Worm (Caenorhabditis elegans) whole organism, L3 larva: ENCODE data around the gene pus-1.

Experiments used
- R02D3.7 ChIP-seq: fragments of 150-350 bp; optimal IDR thresholded peaks from 2 replicates; lab custom pipeline; 2014; ENCODE audit warnings: missing biosample characterization, missing genetic modification characterization
- aly-2 ChIP-seq: fragments of 150-350 bp; optimal IDR thresholded peaks from 2 replicates; lab custom pipeline; 2014; ENCODE audit warnings: missing biosample characterization, missing genetic modification characterization
- ama-1 ChIP-seq: fragments of 150-350 bp; optimal IDR thresholded peaks from 2 replicates; lab custom pipeline; 2018
- ceh-16 ChIP-seq: sonication (generic microtip); optimal IDR thresholded peaks from 2 replicates; lab custom pipeline; 2017; ENCODE audit warnings: missing biosample characterization, missing genetic modification characterization
- ceh-28 ChIP-seq: fragments of 150-350 bp; optimal IDR thresholded peaks from 2 replicates; lab custom pipeline; 2014; ENCODE audit warnings: missing biosample characterization, missing genetic modification reagents, missing genetic modification characterization
- ceh-82 ChIP-seq: fragments of 150-350 bp; optimal IDR thresholded peaks from 2 replicates; lab custom pipeline; 2014; ENCODE audit warnings: missing biosample characterization, missing genetic modification characterization
- ceh-9 ChIP-seq: sonication (generic microtip); optimal IDR thresholded peaks from 2 replicates; lab custom pipeline; 2018; ENCODE audit warnings: missing biosample characterization, missing genetic modification characterization
- daf-12 ChIP-seq: fragments of 150-350 bp; optimal IDR thresholded peaks from 2 replicates; lab custom pipeline; 2014; ENCODE audit warnings: missing biosample characterization, missing genetic modification reagents, missing genetic modification characterization
- egl-5 ChIP-seq: fragments of 150-350 bp; optimal IDR thresholded peaks from 2 replicates; lab custom pipeline; 2017; ENCODE audit warnings: missing biosample characterization, missing genetic modification reagents, missing genetic modification characterization, inconsistent platforms
- elt-1 ChIP-seq: fragments of 150-350 bp; optimal IDR thresholded peaks from 2 replicates; lab custom pipeline; 2014; ENCODE audit warnings: missing biosample characterization, missing genetic modification characterization
- elt-3 ChIP-seq, 3 experiments: fragments of 150-350 bp in 1 of 3; sonication (generic microtip) in 2 of 3; optimal IDR thresholded peaks; 2 replicates in 2 of 3; 4 replicates in 1 of 3; lab custom pipeline; 2014 to 2017; ENCODE audit warnings: missing biosample characterization in 3 of 3, missing genetic modification characterization in 3 of 3
- eor-1 ChIP-seq, 2 experiments: fragments of 150-350 bp; optimal IDR thresholded peaks; 2 replicates each; lab custom pipeline; 2014 to 2018; ENCODE audit warnings: missing biosample characterization in 2 of 2, missing genetic modification characterization in 2 of 2
- fkh-2 ChIP-seq: fragments of 150-350 bp; optimal IDR thresholded peaks from 2 replicates; lab custom pipeline; 2014; ENCODE audit warnings: missing biosample characterization, missing genetic modification reagents, missing genetic modification characterization
- fos-1 ChIP-seq: fragments of 150-350 bp; optimal IDR thresholded peaks from 2 replicates; lab custom pipeline; 2014; ENCODE audit warnings: missing biosample characterization, missing genetic modification characterization
- hmg-11 ChIP-seq: sonication (generic microtip); optimal IDR thresholded peaks from 2 replicates; lab custom pipeline; 2016; ENCODE audit warnings: missing genetic modification characterization, missing compliant biosample characterization
- jun-1 ChIP-seq: fragments of 150-350 bp; optimal IDR thresholded peaks from 2 replicates; lab custom pipeline; 2014; ENCODE audit warnings: missing biosample characterization, missing genetic modification reagents, missing genetic modification characterization
- lin-15B ChIP-seq: fragments of 150-350 bp; optimal IDR thresholded peaks from 2 replicates; lab custom pipeline; 2014; ENCODE audit warnings: missing biosample characterization, missing genetic modification characterization
- lin-39 ChIP-seq: fragments of 150-350 bp; optimal IDR thresholded peaks from 2 replicates; lab custom pipeline; 2018; ENCODE audit warnings: missing biosample characterization, missing genetic modification reagents, missing genetic modification characterization
- mdl-1 ChIP-seq: fragments of 150-350 bp; optimal IDR thresholded peaks from 2 replicates; lab custom pipeline; 2014; ENCODE audit warnings: missing biosample characterization, missing genetic modification characterization
- mml-1 ChIP-seq: fragments of 150-350 bp; sonication (generic microtip); optimal IDR thresholded peaks from 3 replicates; lab custom pipeline; 2014; ENCODE audit warnings: missing biosample characterization, missing genetic modification characterization
- nhr-12 ChIP-seq: fragments of 150-350 bp; optimal IDR thresholded peaks from 2 replicates; lab custom pipeline; 2014; ENCODE audit warnings: missing biosample characterization, missing genetic modification characterization
- nhr-23 ChIP-seq: fragments of 150-350 bp; optimal IDR thresholded peaks from 2 replicates; lab custom pipeline; 2014; ENCODE audit warnings: missing biosample characterization, missing genetic modification reagents, missing genetic modification characterization
- nhr-25 ChIP-seq: sonication (generic microtip); optimal IDR thresholded peaks from 2 replicates; lab custom pipeline; 2017; ENCODE audit warnings: missing biosample characterization, missing genetic modification characterization
- nhr-28 ChIP-seq: fragments of 150-350 bp; optimal IDR thresholded peaks from 2 replicates; lab custom pipeline; 2014; ENCODE audit warnings: missing biosample characterization, missing genetic modification characterization
- nhr-43 ChIP-seq: sonication (generic microtip); optimal IDR thresholded peaks from 2 replicates; lab custom pipeline; 2016; ENCODE audit warnings: mild to moderate bottlenecking, missing genetic modification characterization, missing compliant biosample characterization; ENCODE audit not compliant: poor library complexity, severe bottlenecking
- nhr-67 ChIP-seq: fragments of 150-350 bp; optimal IDR thresholded peaks from 2 replicates; lab custom pipeline; 2014; ENCODE audit warnings: missing biosample characterization, missing genetic modification characterization
- nhr-76 ChIP-seq: fragments of 150-350 bp; sonication (generic microtip); optimal IDR thresholded peaks from 5 replicates; lab custom pipeline; 2014; ENCODE audit warnings: missing biosample characterization, missing genetic modification characterization
- nhr-77 ChIP-seq: fragments of 150-350 bp; optimal IDR thresholded peaks from 2 replicates; lab custom pipeline; 2014; ENCODE audit warnings: missing biosample characterization, missing genetic modification characterization
- pqm-1 ChIP-seq: fragments of 150-350 bp; optimal IDR thresholded peaks from 2 replicates; lab custom pipeline; 2017; ENCODE audit warnings: missing biosample characterization, missing genetic modification characterization, inconsistent platforms
- sea-2 ChIP-seq: fragments of 150-350 bp; sonication (generic microtip); optimal IDR thresholded peaks from 4 replicates; lab custom pipeline; 2014; ENCODE audit warnings: missing biosample characterization, missing genetic modification reagents, missing genetic modification characterization
- tbx-2 ChIP-seq: sonication (generic microtip); optimal IDR thresholded peaks from 2 replicates; lab custom pipeline; 2016; ENCODE audit warnings: mild to moderate bottlenecking, missing genetic modification characterization, missing compliant biosample characterization
- unc-39 ChIP-seq: sonication (generic microtip); optimal IDR thresholded peaks from 4 replicates; lab custom pipeline; 2017; ENCODE audit warnings: missing biosample characterization, missing genetic modification characterization
- unc-62 ChIP-seq: fragments of 150-350 bp; sonication (generic microtip); optimal IDR thresholded peaks from 4 replicates; lab custom pipeline; 2014; ENCODE audit warnings: missing biosample characterization, missing genetic modification reagents, missing genetic modification characterization
- zag-1 ChIP-seq: fragments of 150-350 bp; optimal IDR thresholded peaks from 2 replicates; lab custom pipeline; 2014; ENCODE audit warnings: missing biosample characterization, missing genetic modification characterization
- ztf-11 ChIP-seq: fragments of 150-350 bp; optimal IDR thresholded peaks from 2 replicates; lab custom pipeline; 2014; ENCODE audit warnings: missing biosample characterization, missing genetic modification characterization

The pus-1 gene

ce11 chrV:16747031-16747672 lies 47.6 kb downstream of the pus-1 start, which contains the start of gene dkf-2:
dkf-2 (plus strand) TSS chrV:16747622.
- no peak for TF ChIP-seq R02D3.7 (tag; lab: Kevin White, UChicago)
- no peak for TF ChIP-seq elt-3 (tag; optimal IDR thresholded peaks at IDR 0.05; lab: Kevin White, UChicago)
- TF ChIP-seq nhr-23 = no peak
- no peak for TF ChIP-seq ceh-28 (tag; lab: Kevin White, UChicago)
- no peak for TF ChIP-seq nhr-12 (tag; lab: Kevin White, UChicago)
- no peak for TF ChIP-seq nhr-77
- TF ChIP-seq lin-39 (tag; lab: Kevin White, UChicago) = no peak
- no peak for TF ChIP-seq ztf-11 (tag; lab: Kevin White, UChicago)
- no peak for TF ChIP-seq fkh-2
- no peak for TF ChIP-seq eor-1 (tag; optimal IDR thresholded peaks at IDR 0.05; lab: Kevin White, UChicago)
- TF ChIP-seq ama-1 (lab: Kevin White, UChicago) = no peak
- no peak for TF ChIP-seq mdl-1 (tag; lab: Kevin White, UChicago)
- TF ChIP-seq hmg-11 (tag; lab: Kevin White, UChicago) = no peak
- no peak for TF ChIP-seq nhr-67 (tag; lab: Kevin White, UChicago)

ce11 chrV:16746231-16746990 lies 48.3 kb downstream of the pus-1 start, which contains the start of gene gyg-2:
gyg-2 (minus strand) TSS chrV:16746258.
- TF ChIP-seq fos-1 (tag; lab: Kevin White, UChicago) (no peak), egl-5 (tag; lab: Kevin White, UChicago) (no peak), daf-12 (no peak), nhr-67 (tag; lab: Kevin White, UChicago) (no peak), mml-1 (tag; lab: Kevin White, UChicago) (no peak), tbx-2 (tag; lab: Kevin White, UChicago) (no peak), lin-15B (tag; lab: Kevin White, UChicago) (no peak), aly-2 (tag; lab: Kevin White, UChicago) (no peak), mdl-1 (tag; lab: Kevin White, UChicago) (no peak), nhr-12 (tag; lab: Kevin White, UChicago) (no peak), ceh-28 (tag; lab: Kevin White, UChicago) (no peak), zag-1 (no peak), unc-62 (no peak), fkh-2 (no peak), elt-1 (tag; lab: Kevin White, UChicago) (no peak), lin-39 (tag; lab: Kevin White, UChicago) (no peak)

- TF ChIP-seq eor-1 (tag; optimal IDR thresholded peaks at IDR 0.05; lab: Kevin White, UChicago) = no peak
- TF ChIP-seq nhr-25 (tag; lab: Kevin White, UChicago) = no peak
- TF ChIP-seq ceh-28 (tag; lab: Kevin White, UChicago) = no peak
- TF ChIP-seq nhr-12 (tag; lab: Kevin White, UChicago) = no peak
- TF ChIP-seq ceh-82 (tag; lab: Kevin White, UChicago) = no peak
- TF ChIP-seq lin-39 (tag; lab: Kevin White, UChicago) = no peak
- no peak for TF ChIP-seq R02D3.7 (tag; lab: Kevin White, UChicago)
- no peak for TF ChIP-seq hmg-11 (tag; lab: Kevin White, UChicago)
- TF ChIP-seq ceh-9 (tag; lab: Kevin White, UChicago) = no peak
- TF ChIP-seq unc-39 (tag; lab: Kevin White, UChicago) = no peak
- no peak for TF ChIP-seq ama-1 (lab: Kevin White, UChicago)
- TF ChIP-seq nhr-67 (tag; lab: Kevin White, UChicago) = no peak
- TF ChIP-seq nhr-28 (tag; lab: Kevin White, UChicago) = no peak
- TF ChIP-seq elt-3 (tag; optimal IDR thresholded peaks at IDR 0.05; lab: Kevin White, UChicago) = no peak
- no peak for TF ChIP-seq pqm-1 (tag; lab: Kevin White, UChicago)
- no peak for TF ChIP-seq nhr-76
- no peak for TF ChIP-seq jun-1 (tag; lab: Kevin White, UChicago)
- TF ChIP-seq nhr-23 = no peak
- no peak for TF ChIP-seq ztf-11 (tag; lab: Kevin White, UChicago)
- no peak for TF ChIP-seq sea-2 (GFP tag; lab: Kevin White, UChicago)
Measured at ce11 chrV:16745214-16745613, 49.5 kb downstream of the pus-1 start.

- TF ChIP-seq elt-1 (tag; lab: Kevin White, UChicago) (no peak), unc-39 (tag; lab: Kevin White, UChicago) (no peak), nhr-43 (tag; lab: Kevin White, UChicago) (no peak), mdl-1 (tag; lab: Kevin White, UChicago) (no peak), lin-39 (tag; lab: Kevin White, UChicago) (no peak), unc-62 (no peak), ceh-82 (tag; lab: Kevin White, UChicago) (no peak), fos-1 (tag; lab: Kevin White, UChicago) (no peak), ama-1 (lab: Kevin White, UChicago) (no peak), ceh-16 (tag; lab: Kevin White, UChicago) (no peak)
Measured at ce11 chrV:16744783-16745182, 50.0 kb downstream of the pus-1 start.
